Fruit fly (Drosophila melanogaster) whole organism, embryonic: ENCODE results near the gene CG34409.

Source experiments
- Atf3 ChIP-seq: fragments of 200-800 bp; sonication (Bioruptor generic); optimal IDR thresholded peaks from 3 replicates; lab custom pipeline; 2016; ENCODE audit warnings: missing biosample characterization, missing genetic modification characterization
- B-H2 ChIP-seq: fragments of 200-800 bp; sonication (Bioruptor generic); optimal IDR thresholded peaks from 2 replicates; lab custom pipeline; 2018; ENCODE audit warnings: missing biosample characterization, mild to moderate bottlenecking, missing genetic modification characterization
- Bdp1 ChIP-seq: fragments of 200-800 bp; sonication (Bioruptor generic); optimal IDR thresholded peaks from 3 replicates; lab custom pipeline; 2016; ENCODE audit warnings: missing biosample characterization, missing genetic modification characterization
- C15 ChIP-seq: fragments of 200-800 bp; sonication (Bioruptor generic); IDR thresholded peaks from 3 replicates; pipeline ENCODE4 v1.3.6; 2022; ENCODE audit warnings: missing biosample characterization, missing genetic modification characterization
- CG1024 ChIP-seq: fragments of 200-800 bp; sonication (Bioruptor generic); IDR thresholded peaks from 2 replicates; pipeline ENCODE4 v1.3.6; 2022; ENCODE audit warnings: missing biosample characterization, missing genetic modification characterization
- CG11560 ChIP-seq: fragments of 200-800 bp; sonication (Bioruptor generic); IDR thresholded peaks from 3 replicates; pipeline ENCODE4 v1.3.6; 2022; ENCODE audit warnings: missing biosample characterization, missing genetic modification characterization
- CG12659 ChIP-seq: fragments of 200-800 bp; sonication (Bioruptor generic); optimal IDR thresholded peaks from 3 replicates; lab custom pipeline; 2017; ENCODE audit warnings: mild to moderate bottlenecking, missing biosample characterization, missing genetic modification reagents, missing genetic modification characterization
- CG14667 ChIP-seq: fragments of 200-800 bp; sonication (Bioruptor generic); IDR thresholded peaks from 2 replicates; pipeline ENCODE4 v1.3.6; 2022; ENCODE audit warnings: missing biosample characterization, missing genetic modification characterization
- CG15269 ChIP-seq: fragments of 200-800 bp; sonication (Bioruptor generic); optimal IDR thresholded peaks from 2 replicates; lab custom pipeline; 2018; ENCODE audit warnings: missing biosample characterization, mild to moderate bottlenecking, missing genetic modification characterization, moderate library complexity
- CG15601 ChIP-seq: fragments of 200-800 bp; sonication (Bioruptor generic); optimal IDR thresholded peaks from 3 replicates; lab custom pipeline; 2019; ENCODE audit warnings: missing biosample characterization, mild to moderate bottlenecking, missing genetic modification characterization, moderate library complexity
- CG17186 ChIP-seq: fragments of 200-800 bp; sonication (Bioruptor generic); optimal IDR thresholded peaks from 3 replicates; lab custom pipeline; 2017; ENCODE audit warnings: missing biosample characterization, missing genetic modification reagents, missing genetic modification characterization
- CG17328 ChIP-seq: fragments of 200-800 bp; sonication (Bioruptor generic); IDR thresholded peaks from 2 replicates; pipeline ENCODE4 v1.3.6; 2022; ENCODE audit warnings: missing biosample characterization, missing genetic modification characterization
- CG2678 ChIP-seq: fragments of 200-800 bp; sonication (Bioruptor generic); optimal IDR thresholded peaks from 3 replicates; lab custom pipeline; 2019; ENCODE audit warnings: missing biosample characterization, mild to moderate bottlenecking, missing genetic modification characterization, moderate library complexity
- CG2712 ChIP-seq: fragments of 200-800 bp; optimal IDR thresholded peaks from 3 replicates; lab custom pipeline; 2019; ENCODE audit warnings: missing biosample characterization, mild to moderate bottlenecking, missing genetic modification characterization, moderate library complexity
- CG30020 ChIP-seq: fragments of 200-800 bp; optimal IDR thresholded peaks from 2 replicates; lab custom pipeline; 2019; ENCODE audit warnings: missing biosample characterization, mild to moderate bottlenecking, missing genetic modification characterization, moderate library complexity
- CG3065 ChIP-seq: fragments of 200-800 bp; sonication (Bioruptor generic); optimal IDR thresholded peaks from 2 replicates; lab custom pipeline; 2016; ENCODE audit warnings: missing biosample characterization, missing genetic modification characterization
- CG32767 ChIP-seq: fragments of 200-800 bp; sonication (Bioruptor generic); IDR thresholded peaks from 2 replicates; pipeline ENCODE4 v1.3.6; 2022; ENCODE audit warnings: missing biosample characterization, missing genetic modification characterization
- CG3847 ChIP-seq: fragments of 200-800 bp; sonication (Bioruptor generic); IDR thresholded peaks from 2 replicates; pipeline ENCODE4 v1.3.6; 2022; ENCODE audit warnings: missing biosample characterization, missing genetic modification characterization
- CG4424 ChIP-seq: fragments of 200-800 bp; sonication (Bioruptor generic); optimal IDR thresholded peaks from 3 replicates; lab custom pipeline; 2016; ENCODE audit warnings: missing biosample characterization, missing genetic modification characterization
- CG7928 ChIP-seq: fragments of 200-800 bp; sonication (Bioruptor generic); optimal IDR thresholded peaks from 2 replicates; lab custom pipeline; 2017; ENCODE audit warnings: missing biosample characterization, mild to moderate bottlenecking, missing genetic modification characterization
- CG7987 ChIP-seq: fragments of 200-800 bp; sonication (Bioruptor generic); optimal IDR thresholded peaks from 2 replicates; lab custom pipeline; 2018; ENCODE audit warnings: missing biosample characterization, mild to moderate bottlenecking, missing genetic modification characterization, moderate library complexity
- CG8089 ChIP-seq: fragments of 200-800 bp; sonication (Bioruptor generic); optimal IDR thresholded peaks from 3 replicates; lab custom pipeline; 2016; ENCODE audit warnings: missing biosample characterization, missing genetic modification characterization
- CG8281 ChIP-seq: fragments of 200-800 bp; sonication (Bioruptor generic); optimal IDR thresholded peaks from 2 replicates; lab custom pipeline; 2018; ENCODE audit warnings: missing biosample characterization, mild to moderate bottlenecking, missing genetic modification characterization, moderate library complexity
- CG8388 ChIP-seq: fragments of 200-800 bp; sonication (Bioruptor generic); optimal IDR thresholded peaks from 2 replicates; lab custom pipeline; 2019; ENCODE audit warnings: missing biosample characterization, mild to moderate bottlenecking, missing genetic modification characterization, moderate library complexity
- CG9437 ChIP-seq: fragments of 200-800 bp; sonication (Bioruptor generic); optimal IDR thresholded peaks from 2 replicates; lab custom pipeline; 2018; ENCODE audit warnings: missing biosample characterization, mild to moderate bottlenecking, missing genetic modification characterization
- CG9727 ChIP-seq: fragments of 200-800 bp; sonication (Bioruptor generic); optimal IDR thresholded peaks from 3 replicates; lab custom pipeline; 2017; ENCODE audit warnings: missing biosample characterization, mild to moderate bottlenecking, missing genetic modification characterization
- Dp ChIP-seq: fragments of 200-800 bp; sonication (Bioruptor generic); optimal IDR thresholded peaks from 2 replicates; lab custom pipeline; 2018; ENCODE audit warnings: missing biosample characterization, mild to moderate bottlenecking, missing genetic modification characterization, moderate library complexity
- Drgx ChIP-seq: fragments of 200-800 bp; sonication (Bioruptor generic); IDR thresholded peaks from 2 replicates; pipeline ENCODE4 v1.3.6; 2022; ENCODE audit warnings: missing biosample characterization, missing genetic modification characterization
- Gsc ChIP-seq: fragments of 200-800 bp; sonication (Bioruptor generic); IDR thresholded peaks from 2 replicates; pipeline ENCODE4 v1.3.6; 2022; ENCODE audit warnings: missing biosample characterization, missing genetic modification characterization
- HLH4C ChIP-seq: fragments of 200-800 bp; sonication (Bioruptor generic); IDR thresholded peaks from 3 replicates; pipeline ENCODE4 v1.3.6; 2022; ENCODE audit warnings: missing biosample characterization, missing genetic modification characterization; ENCODE audit not compliant: partially characterized antibody
- Mad ChIP-seq: fragments of 200-800 bp; sonication (Bioruptor generic); optimal IDR thresholded peaks from 2 replicates; lab custom pipeline; 2016; ENCODE audit warnings: missing biosample characterization, missing genetic modification characterization
- Med ChIP-seq: fragments of 200-800 bp; sonication (Bioruptor generic); peaks from one replicate; lab custom pipeline; 2016; ENCODE audit warnings: missing biosample characterization, missing genetic modification characterization, mild to moderate bottlenecking, inconsistent platforms, moderate library complexity
- Rx ChIP-seq: fragments of 200-800 bp; sonication (Bioruptor generic); IDR thresholded peaks from 2 replicates; pipeline ENCODE4 v1.3.6; 2022; ENCODE audit warnings: missing biosample characterization, missing genetic modification characterization
- Sin3A ChIP-seq: fragments of >200 bp; optimal IDR thresholded peaks from 2 replicates; lab custom pipeline; 2018
- Vsx1 ChIP-seq: fragments of 200-800 bp; sonication (Bioruptor generic); optimal IDR thresholded peaks from 2 replicates; lab custom pipeline; 2017; ENCODE audit warnings: missing biosample characterization, mild to moderate bottlenecking, missing genetic modification characterization, missing genetic modification reagents
- crc ChIP-seq: fragments of 200-800 bp; sonication (Bioruptor generic); optimal IDR thresholded peaks from 2 replicates; lab custom pipeline; 2016; ENCODE audit warnings: missing biosample characterization, missing genetic modification characterization
- dpn ChIP-seq, 2 experiments: fragments of 200-800 bp; sonication (Bioruptor generic); optimal IDR thresholded peaks; 3 replicates each; lab custom pipeline; 2016; ENCODE audit warnings: missing biosample characterization in 2 of 2, missing genetic modification characterization in 2 of 2
- gcm2 ChIP-seq: fragments of 200-800 bp; sonication (Bioruptor generic); optimal IDR thresholded peaks from 2 replicates; lab custom pipeline; 2016; ENCODE audit warnings: missing biosample characterization, missing genetic modification characterization
- ham ChIP-seq: fragments of 200-800 bp; sonication (Bioruptor generic); IDR thresholded peaks from 2 replicates; pipeline ENCODE4 v1.3.6; 2022; ENCODE audit warnings: missing biosample characterization, missing genetic modification characterization
- hb ChIP-seq: fragments of 200-800 bp; sonication (Bioruptor generic); IDR thresholded peaks from 3 replicates; pipeline ENCODE4 v1.3.6; 2022; ENCODE audit warnings: missing biosample characterization, missing genetic modification characterization; ENCODE audit not compliant: partially characterized antibody
- insv ChIP-seq, 2 experiments: fragments of 200-800 bp; sonication (Bioruptor generic); optimal IDR thresholded peaks; 3 replicates each; lab custom pipeline; 2016 to 2018; ENCODE audit warnings: missing biosample characterization in 2 of 2, missing genetic modification characterization in 2 of 2
- mld ChIP-seq: fragments of 200-800 bp; sonication (Bioruptor generic); IDR thresholded peaks from 3 replicates; pipeline ENCODE4 v1.3.6; 2022; ENCODE audit warnings: missing biosample characterization, missing genetic modification characterization; ENCODE audit not compliant: partially characterized antibody
- odd ChIP-seq: fragments of 200-800 bp; sonication (Bioruptor generic); optimal IDR thresholded peaks from 2 replicates; lab custom pipeline; 2017; ENCODE audit warnings: missing biosample characterization, mild to moderate bottlenecking, missing genetic modification characterization
- peb ChIP-seq: fragments of 200-800 bp; sonication (Bioruptor generic); IDR thresholded peaks from 2 replicates; pipeline ENCODE4 v1.3.6; 2022; ENCODE audit warnings: missing biosample characterization, missing genetic modification characterization
- pho ChIP-seq: fragments of 200-800 bp; sonication (Bioruptor generic); optimal IDR thresholded peaks from 2 replicates; lab custom pipeline; 2016; ENCODE audit warnings: missing biosample characterization, missing genetic modification characterization
- run ChIP-seq: fragments of 200-800 bp; sonication (Bioruptor generic); optimal IDR thresholded peaks from 3 replicates; lab custom pipeline; 2018; ENCODE audit warnings: missing biosample characterization, mild to moderate bottlenecking, missing genetic modification characterization
- sens ChIP-seq: fragments of 200-800 bp; sonication (Bioruptor generic); peaks from one replicate; lab custom pipeline; 2016; ENCODE audit warnings: missing biosample characterization, missing genetic modification characterization
- slp2 ChIP-seq: fragments of 200-800 bp; sonication (Bioruptor generic); optimal IDR thresholded peaks from 2 replicates; lab custom pipeline; 2016; ENCODE audit warnings: missing biosample characterization, missing genetic modification characterization
- sob ChIP-seq: fragments of 200-800 bp; sonication (Bioruptor generic); IDR thresholded peaks from 2 replicates; pipeline ENCODE4 v1.3.6; 2022; ENCODE audit warnings: missing biosample characterization, missing genetic modification characterization
- z ChIP-seq: fragments of 200-800 bp; sonication (Bioruptor generic); IDR thresholded peaks from 3 replicates; pipeline ENCODE4 v1.3.6; 2022; ENCODE audit warnings: missing biosample characterization, missing genetic modification characterization
- zfh2 ChIP-seq: fragments of 200-800 bp; sonication (Bioruptor generic); optimal IDR thresholded peaks from 2 replicates; lab custom pipeline; 2016; ENCODE audit warnings: missing biosample characterization, missing genetic modification characterization

CG34409 gene

DNA sequence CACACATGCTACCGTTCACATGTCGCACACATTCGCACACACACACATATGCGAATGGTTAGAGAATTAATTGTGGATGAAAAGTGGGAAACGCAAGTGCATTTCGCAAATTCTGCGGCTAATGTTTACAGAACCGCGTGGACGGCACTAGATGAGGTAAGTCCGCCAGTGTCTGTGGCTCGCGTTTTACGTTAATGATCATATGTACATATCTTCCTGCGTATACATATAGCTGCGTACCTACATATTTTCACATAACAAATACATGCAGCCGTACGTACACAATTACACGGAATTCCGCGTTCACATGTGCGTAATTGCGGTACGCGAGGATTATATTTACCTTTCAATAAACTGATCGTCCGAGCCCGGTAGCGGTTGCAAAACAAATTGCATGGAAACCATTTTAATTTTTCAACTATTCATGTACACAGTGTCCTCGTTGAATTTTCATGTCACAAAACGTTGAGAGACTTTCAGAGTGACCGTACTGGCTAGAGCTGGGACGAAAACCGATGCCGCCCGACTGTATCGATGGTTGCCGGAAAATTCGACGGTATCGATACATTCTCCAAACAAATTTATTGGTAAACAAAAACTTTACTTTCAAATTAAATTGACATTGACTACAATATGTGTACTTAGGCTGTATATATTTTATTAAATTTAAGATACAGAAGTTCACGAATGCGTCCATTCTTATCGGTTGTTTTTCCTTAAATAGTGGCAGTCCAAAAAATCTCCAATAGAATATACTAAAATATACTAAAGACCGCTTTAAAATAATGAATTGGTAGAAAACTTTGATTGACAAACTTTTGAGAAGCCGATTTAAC lies 20.8 kb downstream of the CG34409 start, which contains the start of gene hyd (continued):
- TF ChIP-seq Sin3A (lab: Kevin White, UChicago): peak; percentile 70
- TF ChIP-seq insv (GFP tag; optimal IDR thresholded peaks at IDR 0.05; lab: Kevin White, UChicago): peak in 1 of 2 experiments; percentile 14
- no peak for TF ChIP-seq CG3065
- no peak for TF ChIP-seq crc (GFP tag; lab: Kevin White, UChicago)
- no peak for TF ChIP-seq CG1024
- no peak for TF ChIP-seq CG7987 (GFP tag; lab: Kevin White, UChicago)
- TF ChIP-seq Bdp1 (GFP tag; lab: Kevin White, UChicago): no peak
- TF ChIP-seq sens (GFP tag; lab: Kevin White, UChicago): no peak
- no peak for TF ChIP-seq CG8388
- TF ChIP-seq CG2712: no peak
- TF ChIP-seq odd (GFP tag; lab: Kevin White, UChicago): no peak
- peak; percentile 57 for TF ChIP-seq Dp (GFP tag; lab: Kevin White, UChicago)
- TF ChIP-seq CG11560 (tag; lab: Robert Waterston, UW): no peak
- TF ChIP-seq Drgx (GFP tag; lab: Robert Waterston, UW): no peak
- TF ChIP-seq Rx (GFP tag; lab: Robert Waterston, UW): no peak
- peak; percentile 84 for TF ChIP-seq HLH4C (GFP tag; lab: Robert Waterston, UW)
- TF ChIP-seq dpn (GFP tag; optimal IDR thresholded peaks at IDR 0.05; lab: Kevin White, UChicago): no peak
- TF ChIP-seq CG15269 (tag; lab: Kevin White, UChicago): no peak
- no peak for TF ChIP-seq C15 (GFP tag; lab: Robert Waterston, UW)
- no peak for TF ChIP-seq B-H2 (GFP tag; lab: Kevin White, UChicago)
- no peak for TF ChIP-seq CG8089
- no peak for TF ChIP-seq Atf3 (GFP tag; lab: Kevin White, UChicago)
- TF ChIP-seq ham (GFP tag; lab: Robert Waterston, UW): no peak
- no peak for TF ChIP-seq gcm2 (GFP tag; lab: Kevin White, UChicago)
- TF ChIP-seq CG4424 (GFP tag; lab: Kevin White, UChicago): peak; percentile 2
- peak; percentile 77 for TF ChIP-seq CG12659
- no peak for TF ChIP-seq slp2 (GFP tag; lab: Kevin White, UChicago)
- no peak for TF ChIP-seq zfh2 (GFP tag; lab: Kevin White, UChicago)
- TF ChIP-seq CG2678 (tag; lab: Kevin White, UChicago): no peak
- peak; percentile 74; the same call in 2 of the 3 replicates for TF ChIP-seq hb
- no peak for TF ChIP-seq CG15601 (tag; lab: Kevin White, UChicago)
- TF ChIP-seq CG8281: no peak
- TF ChIP-seq z (GFP tag; lab: Robert Waterston, UW): no peak
- TF ChIP-seq CG3847 (GFP tag; lab: Robert Waterston, UW): no peak
- no peak for TF ChIP-seq peb (GFP tag; lab: Robert Waterston, UW)
- TF ChIP-seq CG30020 (tag; lab: Kevin White, UChicago): peak; percentile 51
- TF ChIP-seq Vsx1 (GFP tag; lab: Kevin White, UChicago): no peak
- no peak for TF ChIP-seq sob
- peak; percentile 35; the same call in 2 of the 3 replicates for TF ChIP-seq mld (GFP tag; lab: Robert Waterston, UW)
- TF ChIP-seq CG32767 (GFP tag; lab: Robert Waterston, UW): no peak
- TF ChIP-seq CG14667: no peak
- TF ChIP-seq CG17186: peak; percentile 24
- TF ChIP-seq run (tag; lab: Kevin White, UChicago): no peak
- TF ChIP-seq pho (GFP tag; lab: Kevin White, UChicago): no peak
- peak; percentile 77 for TF ChIP-seq Med
- TF ChIP-seq Gsc: no peak
- TF ChIP-seq CG17328 (GFP tag; lab: Robert Waterston, UW): no peak
- TF ChIP-seq Mad: no peak
- no peak for TF ChIP-seq CG7928
- peak; percentile 83 for TF ChIP-seq CG9437
- TF ChIP-seq CG9727 (GFP tag; lab: Kevin White, UChicago): no peak
